Fruit fly (Drosophila melanogaster) whole organism, prepupa: ENCODE data around the gene CG17300.

Experiments used
- CG10631 ChIP-seq: fragments of 200-800 bp; sonication (Bioruptor generic); optimal IDR thresholded peaks from 2 replicates; lab custom pipeline; 2016; ENCODE audit warnings: missing biosample characterization, missing genetic modification characterization
- CG10669 ChIP-seq: fragments of 200-800 bp; sonication (Bioruptor generic); optimal IDR thresholded peaks from 3 replicates; lab custom pipeline; 2018; ENCODE audit warnings: missing biosample characterization, mild to moderate bottlenecking, missing genetic modification characterization, moderate library complexity
- CG11762 ChIP-seq: fragments of 200-800 bp; sonication (Bioruptor generic); optimal IDR thresholded peaks from 3 replicates; lab custom pipeline; 2016; ENCODE audit warnings: missing biosample characterization, missing genetic modification characterization; ENCODE audit not compliant: insufficient read depth
- CG11902 ChIP-seq: fragments of 200-800 bp; sonication (Bioruptor generic); optimal IDR thresholded peaks from 3 replicates; lab custom pipeline; 2016; ENCODE audit warnings: missing biosample characterization, missing genetic modification characterization
- CG15336 ChIP-seq: fragments of 200-800 bp; sonication (Bioruptor generic); IDR thresholded peaks from 2 replicates; pipeline ENCODE4 v1.3.6; 2022; ENCODE audit warnings: missing biosample characterization, missing genetic modification characterization
- CG1621 ChIP-seq: fragments of 200-800 bp; sonication (Bioruptor generic); optimal IDR thresholded peaks from 3 replicates; lab custom pipeline; 2018; ENCODE audit warnings: missing biosample characterization, mild to moderate bottlenecking, missing genetic modification characterization
- CG16779 ChIP-seq: fragments of 200-800 bp; sonication (Bioruptor generic); optimal IDR thresholded peaks from 3 replicates; lab custom pipeline; 2017; ENCODE audit warnings: missing biosample characterization, mild to moderate bottlenecking, missing genetic modification characterization
- CG31627 ChIP-seq: fragments of 200-800 bp; sonication (Bioruptor generic); optimal IDR thresholded peaks from 3 replicates; lab custom pipeline; 2016; ENCODE audit warnings: missing biosample characterization, missing genetic modification characterization
- CG34406 ChIP-seq: fragments of 200-800 bp; sonication (Bioruptor generic); optimal IDR thresholded peaks from 3 replicates; lab custom pipeline; 2016; ENCODE audit warnings: missing biosample characterization, missing genetic modification characterization
- CG4318 ChIP-seq: fragments of 200-800 bp; sonication (Bioruptor generic); optimal IDR thresholded peaks from 3 replicates; lab custom pipeline; 2017; ENCODE audit warnings: missing biosample characterization, mild to moderate bottlenecking, missing genetic modification characterization
- CG6792 ChIP-seq: fragments of 200-800 bp; sonication (Bioruptor generic); optimal IDR thresholded peaks from 3 replicates; lab custom pipeline; 2016; ENCODE audit warnings: missing biosample characterization, missing genetic modification characterization
- CG6808 ChIP-seq: fragments of 200-800 bp; sonication (Bioruptor generic); optimal IDR thresholded peaks from 3 replicates; lab custom pipeline; 2017; ENCODE audit warnings: missing biosample characterization, missing genetic modification characterization, mild to moderate bottlenecking, moderate library complexity, missing genetic modification reagents
- CG6854 ChIP-seq: fragments of 200-800 bp; sonication (Bioruptor generic); optimal IDR thresholded peaks from 2 replicates; lab custom pipeline; 2017; ENCODE audit warnings: missing biosample characterization, mild to moderate bottlenecking, missing genetic modification characterization
- CG7368 ChIP-seq: fragments of 200-800 bp; sonication (Bioruptor generic); optimal IDR thresholded peaks from 3 replicates; lab custom pipeline; 2016; ENCODE audit warnings: missing biosample characterization, missing genetic modification characterization
- CG8119 ChIP-seq: fragments of 200-800 bp; sonication (Bioruptor generic); IDR thresholded peaks from 3 replicates; pipeline ENCODE4 v1.3.6; 2022; ENCODE audit warnings: missing biosample characterization, missing genetic modification characterization
- CG8319 ChIP-seq: fragments of 200-800 bp; sonication (Bioruptor generic); optimal IDR thresholded peaks from 3 replicates; lab custom pipeline; 2016; ENCODE audit warnings: missing biosample characterization, missing genetic modification characterization
- CG8632 ChIP-seq: fragments of 200-800 bp; sonication (Bioruptor generic); optimal IDR thresholded peaks from 3 replicates; lab custom pipeline; 2016; ENCODE audit warnings: missing biosample characterization, missing genetic modification characterization
- CG9139 ChIP-seq: fragments of 200-800 bp; sonication (Bioruptor generic); optimal IDR thresholded peaks from 3 replicates; lab custom pipeline; 2017; ENCODE audit warnings: missing biosample characterization, mild to moderate bottlenecking, missing genetic modification characterization
- Eip78C ChIP-seq: fragments of 200-800 bp; sonication (Bioruptor generic); peaks from one replicate; lab custom pipeline; 2016; ENCODE audit warnings: missing biosample characterization, missing genetic modification characterization
- Eip93F ChIP-seq: fragments of 200-800 bp; sonication (Bioruptor generic); optimal IDR thresholded peaks from 2 replicates; lab custom pipeline; 2016; ENCODE audit warnings: missing biosample characterization, mild to moderate bottlenecking, missing genetic modification characterization
- Ets21C ChIP-seq: fragments of 200-800 bp; sonication (Bioruptor generic); optimal IDR thresholded peaks from 3 replicates; lab custom pipeline; 2016; ENCODE audit warnings: missing biosample characterization, missing genetic modification characterization
- Ets96B ChIP-seq: fragments of 200-800 bp; optimal IDR thresholded peaks from 2 replicates; lab custom pipeline; 2019; ENCODE audit warnings: missing biosample characterization, mild to moderate bottlenecking, missing genetic modification characterization, moderate library complexity
- Gug ChIP-seq: fragments of 200-800 bp; sonication (Bioruptor generic); IDR thresholded peaks from 2 replicates; pipeline ENCODE4 v1.3.6; 2022; ENCODE audit warnings: missing biosample characterization, missing genetic modification characterization
- Hr38 ChIP-seq: sonication (Bioruptor generic); optimal IDR thresholded peaks from 2 replicates; lab custom pipeline; 2016; ENCODE audit warnings: missing biosample characterization, missing genetic modification characterization
- Hr4 ChIP-seq: fragments of 200-800 bp; sonication (Bioruptor generic); optimal IDR thresholded peaks from 3 replicates; lab custom pipeline; 2016; ENCODE audit warnings: missing biosample characterization, missing genetic modification characterization
- Lpt ChIP-seq: fragments of 200-800 bp; sonication (Bioruptor generic); optimal IDR thresholded peaks from 3 replicates; lab custom pipeline; 2016; ENCODE audit warnings: missing biosample characterization, missing genetic modification characterization
- Met ChIP-seq: fragments of 200-800 bp; sonication (Bioruptor generic); optimal IDR thresholded peaks from 3 replicates; lab custom pipeline; 2016; ENCODE audit warnings: missing biosample characterization, missing genetic modification characterization
- OdsH ChIP-seq: fragments of 200-800 bp; sonication (Bioruptor generic); optimal IDR thresholded peaks from 3 replicates; lab custom pipeline; 2016; ENCODE audit warnings: missing biosample characterization, missing genetic modification characterization
- Sox14 ChIP-seq: fragments of 200-800 bp; sonication (Bioruptor generic); optimal IDR thresholded peaks from 3 replicates; lab custom pipeline; 2016; ENCODE audit warnings: missing biosample characterization, missing genetic modification characterization
- Sox15 ChIP-seq: fragments of 200-800 bp; sonication (Bioruptor generic); optimal IDR thresholded peaks from 3 replicates; lab custom pipeline; 2016; ENCODE audit warnings: missing biosample characterization, missing genetic modification characterization
- acj6 ChIP-seq: fragments of 200-800 bp; sonication (Bioruptor generic); optimal IDR thresholded peaks from 3 replicates; lab custom pipeline; 2016; ENCODE audit warnings: missing biosample characterization, missing genetic modification characterization
- dsx ChIP-seq: fragments of 200-800 bp; optimal IDR thresholded peaks from 3 replicates; lab custom pipeline; 2019; ENCODE audit warnings: missing biosample characterization, mild to moderate bottlenecking, missing genetic modification characterization, moderate library complexity; ENCODE audit not compliant: poor library complexity, severe bottlenecking
- eg ChIP-seq: fragments of 200-800 bp; sonication (Bioruptor generic); IDR thresholded peaks from 3 replicates; pipeline ENCODE4 v1.3.6; 2022; ENCODE audit warnings: missing biosample characterization, missing genetic modification characterization
- esn ChIP-seq: fragments of 200-800 bp; sonication (Bioruptor generic); optimal IDR thresholded peaks from 2 replicates; lab custom pipeline; 2016; ENCODE audit warnings: missing biosample characterization, mild to moderate bottlenecking, missing genetic modification characterization, moderate library complexity
- fd59A ChIP-seq: fragments of 200-800 bp; sonication (Bioruptor generic); optimal IDR thresholded peaks from 2 replicates; lab custom pipeline; 2017; ENCODE audit warnings: missing biosample characterization, mild to moderate bottlenecking, missing genetic modification characterization, missing genetic modification reagents
- fd85E ChIP-seq: fragments of 200-800 bp; sonication (Bioruptor generic); optimal IDR thresholded peaks from 3 replicates; lab custom pipeline; 2016; ENCODE audit warnings: missing biosample characterization, missing genetic modification characterization
- fkh ChIP-seq: fragments of 200-800 bp; sonication (Bioruptor generic); optimal IDR thresholded peaks from 3 replicates; lab custom pipeline; 2017; ENCODE audit warnings: missing biosample characterization, mild to moderate bottlenecking, missing genetic modification characterization, moderate library complexity
- net ChIP-seq: fragments of 200-800 bp; sonication (Bioruptor generic); optimal IDR thresholded peaks from 3 replicates; lab custom pipeline; 2016; ENCODE audit warnings: missing biosample characterization, missing genetic modification characterization
- pdm3 ChIP-seq: fragments of 200-800 bp; sonication (Bioruptor generic); optimal IDR thresholded peaks from 3 replicates; lab custom pipeline; 2016; ENCODE audit warnings: missing biosample characterization, missing genetic modification characterization
- salr ChIP-seq, 2 experiments: fragments of 200-800 bp; sonication (Bioruptor generic); optimal IDR thresholded peaks; 3 replicates each; lab custom pipeline; 2016 to 2018; ENCODE audit warnings: missing biosample characterization in 2 of 2, missing genetic modification characterization in 2 of 2, mild to moderate bottlenecking in 1 of 2
- ss ChIP-seq, 2 experiments: fragments of 200-800 bp; sonication (Bioruptor generic); optimal IDR thresholded peaks; 2 replicates in 1 of 2; 3 replicates in 1 of 2; lab custom pipeline; 2017 to 2018; ENCODE audit warnings: mild to moderate bottlenecking in 2 of 2, missing biosample characterization in 2 of 2, missing genetic modification characterization in 2 of 2, moderate library complexity in 1 of 2
- svp ChIP-seq: fragments of 200-800 bp; sonication (Bioruptor generic); peaks from one replicate; lab custom pipeline; 2016; ENCODE audit warnings: missing biosample characterization, missing genetic modification characterization
- topi ChIP-seq: fragments of 200-800 bp; sonication (Bioruptor generic); optimal IDR thresholded peaks from 3 replicates; lab custom pipeline; 2016; ENCODE audit warnings: missing biosample characterization, missing genetic modification characterization

Gene CG17300

DNA sequence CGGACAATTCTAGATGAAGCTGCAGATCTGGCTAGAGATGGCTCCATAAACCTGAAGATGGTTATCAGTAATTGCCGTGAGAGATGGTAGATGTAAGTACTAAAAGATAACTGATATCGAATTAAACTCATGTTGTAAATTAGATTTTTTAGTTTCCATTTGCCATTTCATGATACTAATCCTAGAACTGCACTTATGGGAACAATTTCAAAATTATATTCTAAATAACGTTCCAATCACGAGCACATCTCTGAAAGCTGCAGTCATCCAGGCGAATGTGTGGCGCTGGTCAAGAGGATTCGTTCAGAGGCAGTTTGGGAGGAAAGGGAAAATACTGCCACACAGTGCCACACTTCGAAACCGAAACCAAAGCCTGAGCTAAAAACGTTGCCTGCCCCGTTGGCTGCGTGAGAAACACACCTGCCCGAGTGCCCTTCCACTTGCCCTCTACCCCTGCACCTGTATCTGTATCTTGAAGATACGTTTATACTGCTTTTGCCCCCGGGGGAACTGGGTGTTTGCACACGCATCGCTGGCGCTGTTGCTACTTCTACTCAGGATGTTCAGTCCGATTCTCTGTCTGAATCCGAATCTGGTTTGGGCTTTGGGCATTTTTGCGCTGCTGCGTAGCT lies 20.3 kb upstream of the CG17300 start (continued):
- TF ChIP-seq CG10631 (GFP tag; lab: Kevin White, UChicago) (peak; percentile 77), Lpt (GFP tag; lab: Kevin White, UChicago) (no peak), CG1621 (tag; lab: Kevin White, UChicago) (peak; percentile 51), Met (GFP tag; lab: Kevin White, UChicago) (peak; percentile 49), CG6792 (GFP tag; lab: Kevin White, UChicago) (peak; percentile 65), OdsH (GFP tag; lab: Kevin White, UChicago) (peak; percentile 45), ss (GFP tag; optimal IDR thresholded peaks at IDR 0.05; lab: Kevin White, UChicago) (peak; percentile 83 to 88), CG6854 (GFP tag; lab: Kevin White, UChicago) (peak; percentile 49), Gug (no peak), CG10669 (GFP tag; lab: Kevin White, UChicago) (peak; percentile 79), CG11902 (GFP tag; lab: Kevin White, UChicago) (peak; percentile 16), Hr38 (GFP tag; lab: Kevin White, UChicago) (no peak), fd59A (GFP tag; lab: Kevin White, UChicago) (peak; percentile 73), net (GFP tag; lab: Kevin White, UChicago) (no peak), fkh (GFP tag; lab: Kevin White, UChicago) (no peak), CG8319 (peak; percentile 32), CG11762 (no peak), CG8632 (GFP tag; lab: Kevin White, UChicago) (no peak), Eip93F (GFP tag; lab: Kevin White, UChicago) (no peak), CG4318 (GFP tag; lab: Kevin White, UChicago) (no peak), eg (no peak), Sox14 (GFP tag; lab: Kevin White, UChicago) (peak; percentile 48), Sox15 (GFP tag; lab: Kevin White, UChicago) (no peak), dsx (GFP tag; lab: Kevin White, UChicago) (peak; percentile 83), pdm3 (GFP tag; lab: Kevin White, UChicago) (peak; percentile 24), esn (peak; percentile 69), salr (GFP tag; optimal IDR thresholded peaks at IDR 0.05; lab: Kevin White, UChicago) (peak in 1 of 2 experiments; percentile 29), topi (GFP tag; lab: Kevin White, UChicago) (peak; percentile 46), Ets96B (peak; percentile 76)

- TF ChIP-seq Eip93F (GFP tag; lab: Kevin White, UChicago) (no peak), Sox15 (GFP tag; lab: Kevin White, UChicago) (no peak), CG31627 (no peak), esn (no peak), eg (no peak), fd85E (no peak), Ets96B (no peak), CG9139 (GFP tag; lab: Kevin White, UChicago) (no peak), CG6808 (no peak), CG11762 (no peak), CG15336 (GFP tag; lab: Robert Waterston, UW) (no peak), ss (GFP tag; optimal IDR thresholded peaks at IDR 0.05; lab: Kevin White, UChicago) (no peak), Hr4 (GFP tag; lab: Kevin White, UChicago) (no peak), CG7368 (no peak), CG8119 (GFP tag; lab: Robert Waterston, UW) (no peak), acj6 (GFP tag; lab: Kevin White, UChicago) (no peak)
Observed at dm6 chr3L:13105863-13106262, 18.8 kb upstream of the CG17300 start.

dm6 chr3L:13100438-13100837 lies 13.3 kb upstream of the CG17300 start:
- TF ChIP-seq fkh (GFP tag; lab: Kevin White, UChicago) (no peak), CG6792 (GFP tag; lab: Kevin White, UChicago) (no peak), Gug (0 out of 2 replicates have a peak, but pooled peaks have one; percentile 9), CG8119 (GFP tag; lab: Robert Waterston, UW) (no peak), Lpt (GFP tag; lab: Kevin White, UChicago) (no peak), ss (GFP tag; optimal IDR thresholded peaks at IDR 0.05; lab: Kevin White, UChicago) (peak in 1 of 2 experiments; percentile 52), fd59A (GFP tag; lab: Kevin White, UChicago) (no peak), CG10631 (GFP tag; lab: Kevin White, UChicago) (no peak), svp (GFP tag; lab: Kevin White, UChicago) (no peak), Hr38 (GFP tag; lab: Kevin White, UChicago) (no peak), Eip93F (GFP tag; lab: Kevin White, UChicago) (no peak), CG34406 (GFP tag; lab: Kevin White, UChicago) (no peak), CG7368 (no peak), Eip78C (peak; percentile 63), net (GFP tag; lab: Kevin White, UChicago) (no peak), Ets21C (GFP tag; lab: Kevin White, UChicago) (no peak), CG9139 (GFP tag; lab: Kevin White, UChicago) (no peak), CG16779 (no peak)
